Fruit fly (Drosophila melanogaster) whole organism, embryonic: ENCODE results near the gene Mrp5.

ENCODE experiments used
- C15 ChIP-seq: fragments of 200-800 bp; sonication (Bioruptor generic); IDR thresholded peaks from 3 replicates; pipeline ENCODE4 v1.3.6; 2022; ENCODE audit warnings: missing biosample characterization, missing genetic modification characterization
- CG10431 ChIP-seq: fragments of 200-800 bp; sonication (Bioruptor generic); optimal IDR thresholded peaks from 3 replicates; lab custom pipeline; 2018; ENCODE audit warnings: missing biosample characterization, mild to moderate bottlenecking, missing genetic modification characterization
- CG10462 ChIP-seq: fragments of 200-800 bp; sonication (Bioruptor generic); optimal IDR thresholded peaks from 2 replicates; lab custom pipeline; 2016; ENCODE audit warnings: missing biosample characterization, missing genetic modification characterization
- CG10543 ChIP-seq: fragments of 200-800 bp; sonication (Bioruptor generic); optimal IDR thresholded peaks from 3 replicates; lab custom pipeline; 2017; ENCODE audit warnings: missing biosample characterization, mild to moderate bottlenecking, missing genetic modification characterization, moderate library complexity
- CG12299 ChIP-seq: fragments of 200-800 bp; sonication (Bioruptor generic); optimal IDR thresholded peaks from 2 replicates; lab custom pipeline; 2018; ENCODE audit warnings: missing biosample characterization, mild to moderate bottlenecking, missing genetic modification characterization
- CG12942 ChIP-seq: fragments of 200-800 bp; sonication (Bioruptor generic); optimal IDR thresholded peaks from 3 replicates; lab custom pipeline; 2016; ENCODE audit warnings: missing biosample characterization, missing genetic modification characterization
- CG1647 ChIP-seq: fragments of 200-800 bp; sonication (Bioruptor generic); optimal IDR thresholded peaks from 3 replicates; lab custom pipeline; 2016; ENCODE audit warnings: missing biosample characterization, missing genetic modification characterization
- CG17186 ChIP-seq: fragments of 200-800 bp; sonication (Bioruptor generic); optimal IDR thresholded peaks from 3 replicates; lab custom pipeline; 2017; ENCODE audit warnings: missing biosample characterization, missing genetic modification reagents, missing genetic modification characterization
- CG17328 ChIP-seq: fragments of 200-800 bp; sonication (Bioruptor generic); IDR thresholded peaks from 2 replicates; pipeline ENCODE4 v1.3.6; 2022; ENCODE audit warnings: missing biosample characterization, missing genetic modification characterization
- CG18011 ChIP-seq: fragments of 200-800 bp; sonication (Bioruptor generic); optimal IDR thresholded peaks from 2 replicates; lab custom pipeline; 2017; ENCODE audit warnings: missing biosample characterization, missing genetic modification characterization, mild to moderate bottlenecking, moderate library complexity, missing genotype
- CG30431 ChIP-seq: fragments of 200-800 bp; sonication (Bioruptor generic); optimal IDR thresholded peaks from 2 replicates; lab custom pipeline; 2017; ENCODE audit warnings: missing biosample characterization, missing genetic modification characterization
- CG3065 ChIP-seq: fragments of 200-800 bp; sonication (Bioruptor generic); optimal IDR thresholded peaks from 2 replicates; lab custom pipeline; 2016; ENCODE audit warnings: missing biosample characterization, missing genetic modification characterization
- CG31441 ChIP-seq: fragments of 200-800 bp; sonication (Bioruptor generic); IDR thresholded peaks from 2 replicates; pipeline ENCODE4 v1.3.6; 2022; ENCODE audit warnings: missing biosample characterization, missing genetic modification characterization
- CG3281 ChIP-seq: fragments of 200-800 bp; sonication (Bioruptor generic); optimal IDR thresholded peaks from 3 replicates; lab custom pipeline; 2017; ENCODE audit warnings: missing biosample characterization, mild to moderate bottlenecking, missing genetic modification characterization
- CG4282 ChIP-seq: fragments of 200-800 bp; sonication (Bioruptor generic); optimal IDR thresholded peaks from 2 replicates; lab custom pipeline; 2016; ENCODE audit warnings: missing biosample characterization, missing genetic modification characterization
- CG4328 ChIP-seq: fragments of 200-800 bp; sonication (Bioruptor generic); optimal IDR thresholded peaks from 3 replicates; lab custom pipeline; 2017; ENCODE audit warnings: missing biosample characterization, missing genetic modification reagents, missing genetic modification characterization
- CG4617 ChIP-seq: fragments of 200-800 bp; sonication (Bioruptor generic); optimal IDR thresholded peaks from 3 replicates; lab custom pipeline; 2016; ENCODE audit warnings: missing biosample characterization, missing genetic modification characterization, borderline replicate concordance
- CG4707 ChIP-seq: fragments of 200-800 bp; sonication (Bioruptor generic); optimal IDR thresholded peaks from 2 replicates; lab custom pipeline; 2018; ENCODE audit warnings: missing biosample characterization, mild to moderate bottlenecking, missing genetic modification characterization, moderate library complexity
- CG4730 ChIP-seq: fragments of 200-800 bp; sonication (Bioruptor generic); IDR thresholded peaks from 2 replicates; pipeline ENCODE4 v1.3.6; 2022; ENCODE audit warnings: missing biosample characterization, missing genetic modification characterization
- CG6254 ChIP-seq: fragments of 200-800 bp; sonication (Bioruptor generic); optimal IDR thresholded peaks from 3 replicates; lab custom pipeline; 2017; ENCODE audit warnings: mild to moderate bottlenecking, missing biosample characterization, missing genetic modification reagents, missing genetic modification characterization
- CG6654 ChIP-seq: fragments of 200-800 bp; sonication (Bioruptor generic); optimal IDR thresholded peaks from 2 replicates; lab custom pipeline; 2017; ENCODE audit warnings: missing biosample characterization, mild to moderate bottlenecking, missing genetic modification characterization
- CG6683 ChIP-seq: fragments of 200-800 bp; sonication (Bioruptor generic); optimal IDR thresholded peaks from 2 replicates; lab custom pipeline; 2017; ENCODE audit warnings: missing biosample characterization, mild to moderate bottlenecking, missing genetic modification characterization, missing genetic modification reagents
- CG7271 ChIP-seq: fragments of 200-800 bp; sonication (Bioruptor generic); optimal IDR thresholded peaks from 2 replicates; lab custom pipeline; 2018; ENCODE audit warnings: missing biosample characterization, mild to moderate bottlenecking, missing genetic modification characterization, moderate library complexity
- CG8359 ChIP-seq: fragments of 200-800 bp; sonication (Bioruptor generic); optimal IDR thresholded peaks from 2 replicates; lab custom pipeline; 2017; ENCODE audit warnings: missing biosample characterization, mild to moderate bottlenecking, missing genetic modification characterization, borderline replicate concordance
- Gug ChIP-seq: fragments of 200-800 bp; sonication (Bioruptor generic); IDR thresholded peaks from 4 replicates; pipeline ENCODE4 v1.3.6; 2022; ENCODE audit warnings: missing biosample characterization, missing genetic modification characterization
- HHEX ChIP-seq: fragments of 200-800 bp; sonication (Bioruptor generic); optimal IDR thresholded peaks from 3 replicates; lab custom pipeline; 2017; ENCODE audit warnings: missing biosample characterization, mild to moderate bottlenecking, missing genetic modification characterization, missing genetic modification reagents
- Hr51 ChIP-seq, 2 experiments: fragments of 200-800 bp; sonication (Bioruptor generic); optimal IDR thresholded peaks; 2 replicates in 1 of 2; 3 replicates in 1 of 2; lab custom pipeline; 2016 to 2018; ENCODE audit warnings: missing biosample characterization in 2 of 2, missing genetic modification characterization in 2 of 2, mild to moderate bottlenecking in 1 of 2, moderate library complexity in 1 of 2
- Lpt ChIP-seq: fragments of >200 bp; optimal IDR thresholded peaks from 2 replicates; lab custom pipeline; 2018; ENCODE audit warnings: missing biosample characterization, missing genetic modification characterization
- Oaz ChIP-seq: fragments of 200-800 bp; sonication (Bioruptor generic); IDR thresholded peaks from 2 replicates; pipeline ENCODE4 v1.3.6; 2022; ENCODE audit warnings: missing biosample characterization, missing genetic modification characterization
- Ssrp ChIP-seq: fragments of 200-800 bp; sonication (Bioruptor generic); optimal IDR thresholded peaks from 2 replicates; lab custom pipeline; 2018; ENCODE audit warnings: missing biosample characterization, mild to moderate bottlenecking, missing genetic modification characterization, moderate library complexity
- Stat92E ChIP-seq, 3 experiments: fragments of >200 bp in 2 of 3; fragments of 200-800 bp in 1 of 3; sonication (Bioruptor generic) in 1 of 3; optimal IDR thresholded peaks; 2 replicates each; lab custom pipeline; 2017 to 2019; ENCODE audit warnings: missing biosample characterization in 3 of 3, missing genetic modification characterization in 3 of 3, mild to moderate bottlenecking in 1 of 3, moderate library complexity in 1 of 3
- amos ChIP-seq: fragments of 200-800 bp; sonication (Bioruptor generic); IDR thresholded peaks from 2 replicates; pipeline ENCODE4 v1.3.6; 2022; ENCODE audit warnings: missing biosample characterization, missing genetic modification characterization; ENCODE audit not compliant: partially characterized antibody
- btn ChIP-seq: fragments of 200-800 bp; sonication (Bioruptor generic); optimal IDR thresholded peaks from 2 replicates; lab custom pipeline; 2016; ENCODE audit warnings: missing biosample characterization, missing genetic modification characterization
- cad ChIP-seq: fragments of >200 bp; optimal IDR thresholded peaks from 2 replicates; lab custom pipeline; 2017; ENCODE audit warnings: missing biosample characterization, missing genetic modification characterization
- danr ChIP-seq: fragments of 200-800 bp; sonication (Bioruptor generic); IDR thresholded peaks from 2 replicates; pipeline ENCODE4 v1.3.6; 2022; ENCODE audit warnings: missing biosample characterization, missing genetic modification characterization
- dpn ChIP-seq, 2 experiments: fragments of 200-800 bp; sonication (Bioruptor generic); optimal IDR thresholded peaks; 3 replicates each; lab custom pipeline; 2016; ENCODE audit warnings: missing biosample characterization in 2 of 2, missing genetic modification characterization in 2 of 2
- exex ChIP-seq: fragments of 200-800 bp; sonication (Bioruptor generic); optimal IDR thresholded peaks from 4 replicates; lab custom pipeline; 2018; ENCODE audit warnings: missing biosample characterization, mild to moderate bottlenecking, missing genetic modification characterization, moderate library complexity
- gcm2 ChIP-seq: fragments of 200-800 bp; sonication (Bioruptor generic); optimal IDR thresholded peaks from 2 replicates; lab custom pipeline; 2016; ENCODE audit warnings: missing biosample characterization, missing genetic modification characterization
- gro ChIP-seq: fragments of 200-800 bp; sonication (Bioruptor generic); optimal IDR thresholded peaks from 2 replicates; lab custom pipeline; 2016; ENCODE audit warnings: missing biosample characterization, missing genetic modification characterization
- her ChIP-seq: fragments of 200-800 bp; sonication (Bioruptor generic); optimal IDR thresholded peaks from 2 replicates; lab custom pipeline; 2016; ENCODE audit warnings: missing biosample characterization, missing genetic modification characterization
- insv ChIP-seq, 2 experiments: fragments of 200-800 bp; sonication (Bioruptor generic); optimal IDR thresholded peaks; 3 replicates each; lab custom pipeline; 2016 to 2018; ENCODE audit warnings: missing biosample characterization in 2 of 2, missing genetic modification characterization in 2 of 2
- jigr1 ChIP-seq: fragments of 200-800 bp; sonication (Bioruptor generic); IDR thresholded peaks from 3 replicates; pipeline ENCODE4 v1.3.6; 2022; ENCODE audit warnings: missing biosample characterization, missing genetic modification characterization
- jumu ChIP-seq: fragments of 200-800 bp; sonication (Bioruptor generic); optimal IDR thresholded peaks from 3 replicates; lab custom pipeline; 2016; ENCODE audit warnings: missing biosample characterization, missing genetic modification characterization
- luna ChIP-seq: fragments of 200-800 bp; sonication (Bioruptor generic); optimal IDR thresholded peaks from 2 replicates; lab custom pipeline; 2016; ENCODE audit warnings: missing biosample characterization, missing genetic modification characterization
- maf-S ChIP-seq: fragments of 200-800 bp; sonication (Bioruptor generic); optimal IDR thresholded peaks from 2 replicates; lab custom pipeline; 2016; ENCODE audit warnings: missing biosample characterization, missing genetic modification characterization
- peb ChIP-seq: fragments of 200-800 bp; sonication (Bioruptor generic); IDR thresholded peaks from 2 replicates; pipeline ENCODE4 v1.3.6; 2022; ENCODE audit warnings: missing biosample characterization, missing genetic modification characterization
- pnt ChIP-seq: fragments of 200-800 bp; sonication (Bioruptor generic); optimal IDR thresholded peaks from 3 replicates; lab custom pipeline; 2016; ENCODE audit warnings: missing biosample characterization, missing genetic modification characterization
- pum ChIP-seq: fragments of 200-800 bp; sonication (Bioruptor generic); optimal IDR thresholded peaks from 2 replicates; lab custom pipeline; 2016; ENCODE audit warnings: missing biosample characterization, missing genetic modification characterization
- sim ChIP-seq: fragments of 200-800 bp; sonication (Bioruptor generic); IDR thresholded peaks from 2 replicates; pipeline ENCODE4 v1.3.6; 2022; ENCODE audit warnings: missing biosample characterization, missing genetic modification characterization
- sima ChIP-seq: fragments of 200-800 bp; sonication (Bioruptor generic); optimal IDR thresholded peaks from 2 replicates; lab custom pipeline; 2016; ENCODE audit warnings: missing biosample characterization, missing genetic modification characterization
- wor ChIP-seq: fragments of 200-800 bp; sonication (Bioruptor generic); IDR thresholded peaks from 2 replicates; pipeline ENCODE4 v1.3.6; 2022; ENCODE audit warnings: missing biosample characterization, missing genetic modification characterization

Mrp5 gene

DNA sequence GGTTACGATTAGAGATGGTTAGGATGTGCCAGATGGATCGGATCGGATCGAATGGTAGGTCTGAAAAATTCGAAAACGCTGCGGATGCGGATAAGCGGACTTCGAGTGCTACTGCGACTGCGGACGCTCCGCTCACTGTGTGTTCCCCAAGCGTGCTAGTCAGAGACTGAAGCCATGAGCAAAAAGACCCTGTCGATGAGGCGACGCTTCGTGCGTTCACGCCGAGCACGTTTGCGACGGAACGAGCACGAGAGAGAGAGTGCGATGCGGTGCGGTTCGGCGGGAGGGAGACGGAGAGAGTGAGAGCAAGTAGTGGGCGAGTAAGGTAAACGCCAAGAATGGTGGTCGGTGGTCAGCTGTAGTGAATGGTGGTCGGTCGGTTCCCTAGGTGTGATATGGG, 38.8 kb downstream of the Mrp5 start, which contains the start of gene bnl (continued):
- no peak for TF ChIP-seq Lpt (GFP tag; lab: Kevin White, UChicago)
- peak; percentile 25 for TF ChIP-seq HHEX
- peak in 1 of 2 experiments; percentile 11 for TF ChIP-seq Hr51 (GFP tag; optimal IDR thresholded peaks at IDR 0.05; lab: Kevin White, UChicago)
- TF ChIP-seq wor (GFP tag; lab: Robert Waterston, UW), result no peak
- TF ChIP-seq CG10543 (GFP tag; lab: Kevin White, UChicago), result peak; percentile 69
- peak; percentile 62 for TF ChIP-seq amos (GFP tag; lab: Robert Waterston, UW)
- TF ChIP-seq CG6254 (GFP tag; lab: Kevin White, UChicago), result peak; percentile 16
- TF ChIP-seq CG17186 (GFP tag; lab: Kevin White, UChicago), result no peak
- TF ChIP-seq CG12299 (tag; lab: Kevin White, UChicago), result peak; percentile 49
- peak; percentile 47; the same call in 1 of the 2 replicates for TF ChIP-seq CG31441
- peak; percentile 38 for TF ChIP-seq CG4707
- TF ChIP-seq CG4730 (GFP tag; lab: Robert Waterston, UW), result no peak
- no peak for TF ChIP-seq gcm2 (GFP tag; lab: Kevin White, UChicago)
- peak; percentile 0 for TF ChIP-seq jumu (GFP tag; lab: Kevin White, UChicago)
- no peak for TF ChIP-seq CG30431 (GFP tag; lab: Kevin White, UChicago)
- TF ChIP-seq pnt (GFP tag; lab: Kevin White, UChicago), result no peak
- TF ChIP-seq sima (GFP tag; lab: Kevin White, UChicago), result no peak
- TF ChIP-seq CG18011 (GFP tag; lab: Kevin White, UChicago), result no peak
- no peak for TF ChIP-seq CG12942 (GFP tag; lab: Kevin White, UChicago)
- no peak for TF ChIP-seq danr (GFP tag; lab: Robert Waterston, UW)
- peak; percentile 6 for TF ChIP-seq CG10431 (GFP tag; lab: Kevin White, UChicago)
- peak; percentile 5 for TF ChIP-seq luna (GFP tag; lab: Kevin White, UChicago)
- no peak for TF ChIP-seq CG6683 (GFP tag; lab: Kevin White, UChicago)
- no peak for TF ChIP-seq maf-S (GFP tag; lab: Kevin White, UChicago)
- no peak for TF ChIP-seq CG4617 (GFP tag; lab: Kevin White, UChicago)
- TF ChIP-seq CG7271 (tag; lab: Kevin White, UChicago), result no peak
- TF ChIP-seq jigr1, result no peak
- TF ChIP-seq Stat92E (GFP tag; optimal IDR thresholded peaks at IDR 0.05; lab: Kevin White, UChicago), result peak in 1 of 3 experiments; percentile 58
- 0 out of 2 replicates have a peak, but pooled peaks have one; percentile 28 for TF ChIP-seq Oaz (GFP tag; lab: Robert Waterston, UW)
- no peak for TF ChIP-seq CG6654
- peak; percentile 64 for TF ChIP-seq CG3281 (GFP tag; lab: Kevin White, UChicago)
- no peak for TF ChIP-seq CG4328
- no peak for TF ChIP-seq Gug (GFP tag; lab: Robert Waterston, UW)
- TF ChIP-seq her (GFP tag; lab: Kevin White, UChicago), result peak; percentile 69
- peak; percentile 86 for TF ChIP-seq CG8359 (GFP tag; lab: Kevin White, UChicago)
- no peak for TF ChIP-seq Ssrp (tag; lab: Kevin White, UChicago)
- no peak for TF ChIP-seq pum (GFP tag; lab: Kevin White, UChicago)
- TF ChIP-seq C15, result no peak
- peak; percentile 61 for TF ChIP-seq CG17328 (GFP tag; lab: Robert Waterston, UW)
- TF ChIP-seq CG4282 (GFP tag; lab: Kevin White, UChicago), result peak; percentile 36
- TF ChIP-seq gro (GFP tag; lab: Kevin White, UChicago), result peak; percentile 66
- TF ChIP-seq CG10462 (GFP tag; lab: Kevin White, UChicago), result no peak
- no peak for TF ChIP-seq CG3065 (GFP tag; lab: Kevin White, UChicago)
- peak; percentile 13; the same call in 1 of the 2 replicates for TF ChIP-seq sim (GFP tag; lab: Robert Waterston, UW)
- TF ChIP-seq btn (GFP tag; lab: Kevin White, UChicago), result peak; percentile 62
- no peak for TF ChIP-seq dpn (GFP tag; optimal IDR thresholded peaks at IDR 0.05; lab: Kevin White, UChicago)
- peak in 1 of 2 experiments; percentile 39 for TF ChIP-seq insv (GFP tag; optimal IDR thresholded peaks at IDR 0.05; lab: Kevin White, UChicago)
- TF ChIP-seq peb (GFP tag; lab: Robert Waterston, UW), result peak; percentile 37; the same call in 1 of the 2 replicates
- peak; percentile 50 for TF ChIP-seq CG1647 (GFP tag; lab: Kevin White, UChicago)
- peak; percentile 29 for TF ChIP-seq exex (tag; lab: Kevin White, UChicago)
- TF ChIP-seq cad (GFP tag; lab: Kevin White, UChicago), result no peak
